Fruit fly (Drosophila melanogaster) whole organism, adult: ENCODE results near the gene CG15747.

Experiments used
- CG11617 ChIP-seq: fragments of 200-800 bp; sonication (Bioruptor generic); optimal IDR thresholded peaks from 2 replicates; lab custom pipeline; 2017; ENCODE audit warnings: mild to moderate bottlenecking, missing biosample characterization, missing genetic modification reagents, missing genetic modification characterization
- CG12768 ChIP-seq: fragments of 200-800 bp; sonication (Bioruptor generic); optimal IDR thresholded peaks from 2 replicates; lab custom pipeline; 2017; ENCODE audit warnings: missing biosample characterization, missing genetic modification characterization, mild to moderate bottlenecking, moderate library complexity, missing genetic modification reagents
- CG14711 ChIP-seq: fragments of 200-800 bp; sonication (Bioruptor generic); optimal IDR thresholded peaks from 2 replicates; lab custom pipeline; 2018; ENCODE audit warnings: missing biosample characterization, mild to moderate bottlenecking, missing genetic modification characterization, moderate library complexity
- CG1620 ChIP-seq: fragments of 200-800 bp; sonication (Bioruptor generic); optimal IDR thresholded peaks from 2 replicates; lab custom pipeline; 2016; ENCODE audit warnings: missing biosample characterization, missing genetic modification characterization
- CG33017 ChIP-seq: fragments of 200-800 bp; sonication (Bioruptor generic); optimal IDR thresholded peaks from 2 replicates; lab custom pipeline; 2018; ENCODE audit warnings: missing biosample characterization, mild to moderate bottlenecking, missing genetic modification characterization, moderate library complexity
- CG5204 ChIP-seq: fragments of 200-800 bp; sonication (Bioruptor generic); optimal IDR thresholded peaks from 2 replicates; lab custom pipeline; 2016; ENCODE audit warnings: missing biosample characterization, missing genetic modification characterization
- CG7045 ChIP-seq: fragments of 200-800 bp; sonication (Bioruptor generic); optimal IDR thresholded peaks from 2 replicates; lab custom pipeline; 2017; ENCODE audit warnings: missing biosample characterization, mild to moderate bottlenecking, missing genetic modification characterization
- CG7101 ChIP-seq: fragments of 200-800 bp; sonication (Bioruptor generic); optimal IDR thresholded peaks from 2 replicates; lab custom pipeline; 2018; ENCODE audit warnings: missing biosample characterization, mild to moderate bottlenecking, missing genetic modification characterization, moderate library complexity
- Clk ChIP-seq: fragments of 200-800 bp; sonication (Bioruptor generic); optimal IDR thresholded peaks from 2 replicates; lab custom pipeline; 2017; ENCODE audit warnings: missing biosample characterization, missing genetic modification characterization
- Crg-1 ChIP-seq: fragments of 200-800 bp; sonication (Bioruptor generic); optimal IDR thresholded peaks from 2 replicates; lab custom pipeline; 2016; ENCODE audit warnings: missing biosample characterization, missing genetic modification characterization
- Hr96 ChIP-seq: fragments of 200-800 bp; sonication (Bioruptor generic); optimal IDR thresholded peaks from 2 replicates; lab custom pipeline; 2016; ENCODE audit warnings: missing biosample characterization, missing genetic modification characterization
- Mnt ChIP-seq: fragments of 200-800 bp; sonication (Bioruptor generic); optimal IDR thresholded peaks from 2 replicates; lab custom pipeline; 2016; ENCODE audit warnings: missing biosample characterization, mild to moderate bottlenecking, missing genetic modification characterization
- bab1 ChIP-seq: fragments of 200-800 bp; sonication (Bioruptor generic); optimal IDR thresholded peaks from 3 replicates; lab custom pipeline; 2019; ENCODE audit warnings: missing biosample characterization, mild to moderate bottlenecking, missing genetic modification characterization, moderate library complexity
- cic ChIP-seq: fragments of 200-800 bp; sonication (Bioruptor generic); optimal IDR thresholded peaks from 2 replicates; lab custom pipeline; 2017; ENCODE audit warnings: missing biosample characterization, mild to moderate bottlenecking, missing genetic modification characterization, moderate library complexity
- cnc ChIP-seq, 2 experiments: fragments of >200 bp; optimal IDR thresholded peaks; 2 replicates each; lab custom pipeline; 2017
- kay ChIP-seq: fragments of 200-800 bp; sonication (Bioruptor generic); peaks from one replicate; lab custom pipeline; 2016; ENCODE audit warnings: missing biosample characterization, missing genetic modification characterization, borderline replicate concordance
- ovo ChIP-seq: fragments of 200-800 bp; sonication (Bioruptor generic); optimal IDR thresholded peaks from 2 replicates; lab custom pipeline; 2016; ENCODE audit warnings: missing biosample characterization, missing genetic modification characterization
- pad ChIP-seq: fragments of 200-800 bp; sonication (Bioruptor generic); optimal IDR thresholded peaks from 3 replicates; lab custom pipeline; 2017; ENCODE audit warnings: missing biosample characterization, missing genetic modification characterization, mild to moderate bottlenecking, moderate library complexity, missing genetic modification reagents
- tj ChIP-seq: fragments of 200-800 bp; sonication (Bioruptor generic); optimal IDR thresholded peaks from 3 replicates; lab custom pipeline; 2017; ENCODE audit warnings: missing biosample characterization, mild to moderate bottlenecking, missing genetic modification characterization, moderate library complexity
- toe ChIP-seq: fragments of 200-800 bp; sonication (Bioruptor generic); optimal IDR thresholded peaks from 2 replicates; lab custom pipeline; 2016; ENCODE audit warnings: missing biosample characterization, missing genetic modification characterization

Gene CG15747

DNA sequence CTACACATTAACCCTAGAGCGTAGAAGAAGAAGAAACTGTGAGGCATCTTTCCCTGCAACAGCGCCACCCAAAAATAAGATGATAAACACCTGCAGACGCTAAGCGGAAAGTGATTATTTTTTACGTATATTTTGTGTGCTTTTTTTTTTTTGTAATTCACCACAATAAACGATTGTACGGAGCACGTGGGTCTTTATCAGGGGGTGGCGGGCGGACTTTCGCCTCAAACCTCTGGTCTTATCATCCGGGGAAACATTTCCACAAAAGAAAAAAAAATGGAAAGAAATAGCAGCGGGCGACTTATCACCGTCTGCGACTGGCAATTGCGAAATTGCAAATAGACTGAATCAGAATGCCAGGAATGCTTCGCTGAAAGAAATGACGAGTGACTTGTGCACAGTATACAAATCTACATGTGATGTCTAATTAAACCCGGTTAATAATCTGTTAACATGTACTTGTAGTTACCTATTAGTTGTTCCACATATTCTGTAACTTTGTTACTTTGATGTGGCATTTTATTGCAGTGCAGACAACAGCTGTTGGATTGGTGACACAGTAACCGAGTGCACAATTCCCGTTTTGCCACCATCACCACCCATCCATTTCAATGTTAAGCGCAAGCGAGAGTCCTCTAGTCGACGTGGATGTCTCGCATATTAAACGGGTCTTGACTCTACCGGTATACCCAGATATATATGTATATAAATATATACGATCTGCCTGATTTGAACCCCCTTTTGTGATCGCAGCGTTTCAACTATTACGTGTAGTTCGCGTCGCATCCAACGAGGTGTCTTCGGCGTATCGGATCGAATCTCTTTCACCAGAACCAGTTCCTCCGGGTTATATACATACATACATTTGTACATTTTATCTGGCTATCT is 6.1 kb upstream of the CG15747 start:
- TF ChIP-seq toe (GFP tag; lab: Kevin White, UChicago) (no peak), bab1 (GFP tag; lab: Kevin White, UChicago) (peak; percentile 35), CG5204 (GFP tag; lab: Kevin White, UChicago) (no peak), Clk (GFP tag; lab: Kevin White, UChicago) (no peak), tj (GFP tag; lab: Kevin White, UChicago) (peak; percentile 61), CG12768 (GFP tag; lab: Kevin White, UChicago) (peak; percentile 55), CG1620 (GFP tag; lab: Kevin White, UChicago) (no peak), Hr96 (GFP tag; lab: Kevin White, UChicago) (peak; percentile 56), CG7101 (tag; lab: Kevin White, UChicago) (peak; percentile 84), pad (GFP tag; lab: Kevin White, UChicago) (peak; percentile 50), cic (peak; percentile 44), cnc (optimal IDR thresholded peaks at IDR 0.05; lab: Kevin White, UChicago) (no peak), CG7045 (GFP tag; lab: Kevin White, UChicago) (peak; percentile 19), ovo (GFP tag; lab: Kevin White, UChicago) (peak; percentile 89), CG11617 (peak; percentile 62), Mnt (GFP tag; lab: Kevin White, UChicago) (peak; percentile 93), CG33017 (tag; lab: Kevin White, UChicago) (peak; percentile 73), CG14711 (tag; lab: Kevin White, UChicago) (peak; percentile 82), kay (GFP tag; lab: Kevin White, UChicago) (peak; percentile 92), Crg-1 (peak; percentile 62)

DNA sequence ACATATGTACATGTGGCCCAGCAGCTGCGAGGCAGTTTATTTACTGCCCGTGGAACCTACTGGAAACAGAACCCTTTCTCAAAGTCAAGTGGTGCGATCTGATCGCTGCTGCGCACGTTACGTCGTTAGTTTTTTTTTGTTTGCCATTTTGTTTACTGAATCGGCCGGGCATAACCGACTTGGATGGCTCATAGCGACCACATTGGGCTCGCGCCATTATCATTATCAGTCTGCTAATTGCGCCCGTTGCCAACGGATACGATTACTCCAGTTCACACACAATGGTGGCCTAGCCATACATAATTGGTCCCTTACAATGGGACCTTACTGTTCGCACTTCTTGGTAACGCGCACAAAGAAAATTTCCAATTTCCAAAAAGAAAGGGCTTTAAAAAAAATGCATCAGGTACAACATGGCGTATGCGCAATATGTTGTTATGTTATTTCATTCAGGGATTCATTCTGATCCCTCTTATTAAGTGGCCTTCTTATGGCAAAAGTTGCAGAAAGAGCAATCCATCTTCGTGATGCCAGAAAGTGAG is 5.3 kb upstream of the CG15747 start:
- TF ChIP-seq CG11617 (no peak), Crg-1 (no peak), tj (GFP tag; lab: Kevin White, UChicago) (no peak), pad (GFP tag; lab: Kevin White, UChicago) (no peak), Mnt (GFP tag; lab: Kevin White, UChicago) (no peak), Clk (GFP tag; lab: Kevin White, UChicago) (no peak), Hr96 (GFP tag; lab: Kevin White, UChicago) (no peak), CG33017 (tag; lab: Kevin White, UChicago) (no peak), bab1 (GFP tag; lab: Kevin White, UChicago) (no peak), toe (GFP tag; lab: Kevin White, UChicago) (no peak), CG1620 (GFP tag; lab: Kevin White, UChicago) (no peak)

DNA sequence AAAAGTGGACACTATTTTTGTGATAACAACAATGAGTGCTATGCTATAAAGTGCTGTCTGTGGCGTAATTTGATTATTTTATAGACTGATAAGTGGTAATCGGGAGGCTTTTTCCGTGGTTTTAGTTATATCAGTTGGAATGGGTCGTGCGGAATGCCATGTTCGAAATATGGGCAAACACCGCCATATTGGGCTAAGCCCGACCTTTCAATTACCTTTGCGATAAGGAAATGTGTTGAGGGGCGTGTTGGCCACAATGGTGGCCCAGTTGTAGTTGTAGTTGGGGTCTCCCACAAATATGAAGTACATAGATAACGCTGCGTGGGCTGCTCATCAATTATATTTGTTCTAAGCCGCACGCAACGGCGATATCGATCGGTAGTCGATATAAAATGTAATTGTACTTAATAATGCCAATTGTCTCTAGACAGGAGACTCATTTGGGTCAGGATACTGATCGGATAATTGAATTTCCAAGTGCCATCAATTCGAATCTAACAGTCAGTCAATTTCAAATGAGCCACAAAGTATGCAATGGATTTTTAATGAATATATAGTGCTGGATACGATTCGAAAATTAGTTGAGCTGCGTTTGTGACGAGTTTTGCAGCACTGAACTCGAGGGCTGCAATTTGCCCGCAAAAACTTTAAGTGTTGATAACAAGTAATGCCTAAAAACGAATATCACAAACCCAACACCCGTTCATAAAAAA is 3.5 kb upstream of the CG15747 start:
- TF ChIP-seq pad (GFP tag; lab: Kevin White, UChicago) (peak; percentile 76), CG12768 (GFP tag; lab: Kevin White, UChicago) (no peak), Clk (GFP tag; lab: Kevin White, UChicago) (no peak), CG14711 (tag; lab: Kevin White, UChicago) (peak; percentile 55), Crg-1 (peak; percentile 89), Mnt (GFP tag; lab: Kevin White, UChicago) (peak; percentile 60), CG33017 (tag; lab: Kevin White, UChicago) (peak; percentile 13), CG7045 (GFP tag; lab: Kevin White, UChicago) (no peak), CG7101 (tag; lab: Kevin White, UChicago) (peak; percentile 81), CG1620 (GFP tag; lab: Kevin White, UChicago) (peak; percentile 93), bab1 (GFP tag; lab: Kevin White, UChicago) (peak; percentile 59), ovo (GFP tag; lab: Kevin White, UChicago) (peak; percentile 66), kay (GFP tag; lab: Kevin White, UChicago) (no peak), Hr96 (GFP tag; lab: Kevin White, UChicago) (peak; percentile 51)

DNA sequence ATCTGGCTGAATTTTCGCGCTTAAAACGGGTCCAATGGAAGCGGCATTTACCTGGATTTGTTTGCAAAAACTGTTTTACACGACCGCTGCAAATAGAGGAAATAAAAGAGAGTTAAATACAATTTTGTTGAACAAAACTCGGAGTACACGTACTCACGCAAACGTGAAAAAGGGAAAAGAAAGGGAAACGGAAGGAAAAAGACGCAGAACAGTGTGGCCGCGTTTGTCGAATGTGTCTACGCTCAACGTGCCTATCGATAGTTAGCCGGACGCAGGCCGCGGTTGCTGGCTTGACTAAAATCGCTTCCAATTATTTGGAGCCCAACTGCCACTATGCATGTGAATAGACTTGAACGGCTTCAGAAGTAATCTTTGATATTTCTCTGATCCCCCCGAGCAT is 664 bp upstream of the CG15747 start, which contains the start of gene RpS15Aa:
Gene RpS15Aa, minus strand, starts transcription at position 252 of the 400 bp plus-strand sequence.
- no peak for TF ChIP-seq CG5204 (GFP tag; lab: Kevin White, UChicago)
- no peak for TF ChIP-seq cnc (optimal IDR thresholded peaks at IDR 0.05; lab: Kevin White, UChicago)
- TF ChIP-seq CG1620 (GFP tag; lab: Kevin White, UChicago) = peak; percentile 97
- TF ChIP-seq CG7045 (GFP tag; lab: Kevin White, UChicago) = no peak
- peak; percentile 94 for TF ChIP-seq Hr96 (GFP tag; lab: Kevin White, UChicago)
- peak; percentile 95 for TF ChIP-seq ovo (GFP tag; lab: Kevin White, UChicago)
- TF ChIP-seq tj (GFP tag; lab: Kevin White, UChicago) = peak; percentile 38
- TF ChIP-seq pad (GFP tag; lab: Kevin White, UChicago) = peak; percentile 70
- peak; percentile 92 for TF ChIP-seq Crg-1
- peak; percentile 91 for TF ChIP-seq Mnt (GFP tag; lab: Kevin White, UChicago)
- TF ChIP-seq CG7101 (tag; lab: Kevin White, UChicago) = peak; percentile 89
- TF ChIP-seq toe (GFP tag; lab: Kevin White, UChicago) = peak; percentile 45
- peak; percentile 38 for TF ChIP-seq cic
- TF ChIP-seq Clk (GFP tag; lab: Kevin White, UChicago) = peak; percentile 16
- peak; percentile 87 for TF ChIP-seq bab1 (GFP tag; lab: Kevin White, UChicago)
- peak; percentile 90 for TF ChIP-seq CG11617
- TF ChIP-seq CG14711 (tag; lab: Kevin White, UChicago) = peak; percentile 64
- peak; percentile 12 for TF ChIP-seq CG33017 (tag; lab: Kevin White, UChicago)
- TF ChIP-seq CG12768 (GFP tag; lab: Kevin White, UChicago) = peak; percentile 44
- no peak for TF ChIP-seq kay (GFP tag; lab: Kevin White, UChicago)
